Worm (Caenorhabditis elegans) whole organism, midembryonic: ENCODE data around the gene cyp-34A7.

ENCODE experiments used
- T22C8.4 ChIP-seq: fragments of 200-800 bp; sonication (Bioruptor generic); IDR thresholded peaks from 2 replicates; pipeline ENCODE4 v1.3.6; 2022; ENCODE audit warnings: missing genetic modification characterization, missing compliant biosample characterization
- klf-2 ChIP-seq: fragments of 200-800 bp; sonication (Bioruptor generic); conservative IDR thresholded peaks from 2 replicates; pipeline ENCODE4 v1.3.6; 2022; ENCODE audit warnings: missing genetic modification reagents, missing genetic modification characterization, missing compliant biosample characterization

- TF ChIP-seq klf-2 (no peak), T22C8.4 (no peak)
Measured at ce11 chrV:3963715-3964114, at the start of gene cyp-34A7.
